Fruit fly (Drosophila melanogaster): ENCODE data around the gene CG31637.

CG31637 gene

dm6 chr2L:6457583-6457982, 40.9 kb upstream of the CG31637 start:
- TF ChIP-seq Mnt (GFP tag; optimal IDR thresholded peaks at IDR 0.05) (peak; percentile 2), cic (GFP tag; optimal IDR thresholded peaks at IDR 0.05) (no peak)

dm6 chr2L:6461497-6461896, 37.0 kb upstream of the CG31637 start:
- TF ChIP-seq cic (GFP tag; optimal IDR thresholded peaks at IDR 0.05) = no peak
- TF ChIP-seq toe (GFP tag; optimal IDR thresholded peaks at IDR 0.05) = no peak
- TF ChIP-seq kay (GFP tag; ENCODE audit: borderline replicate concordance) = peak; percentile 38
- TF ChIP-seq Hr96 (GFP tag; optimal IDR thresholded peaks at IDR 0.05) = no peak

DNA sequence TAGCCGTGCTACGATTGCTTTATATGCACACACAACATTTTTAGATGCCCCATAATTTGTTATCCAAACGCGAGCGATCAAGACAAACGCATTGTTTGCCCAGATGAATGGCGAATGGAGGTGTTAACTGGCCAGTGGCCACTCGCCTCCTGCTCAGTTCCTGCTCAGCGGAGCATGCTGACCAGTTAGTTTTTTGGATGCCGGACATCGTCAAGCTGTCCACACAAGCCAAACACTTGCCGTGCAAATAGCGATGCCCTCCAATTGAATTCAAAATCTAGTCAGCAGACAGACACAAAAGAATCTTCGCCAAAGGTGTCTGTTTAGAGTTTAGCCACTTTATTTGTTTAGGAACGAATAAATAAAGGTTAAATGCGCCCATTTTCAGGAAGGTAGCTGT, 36.2 kb upstream of the CG31637 start:
- TF ChIP-seq cnc (optimal IDR thresholded peaks at IDR 0.05) (no peak), CG11617 (GFP tag; optimal IDR thresholded peaks at IDR 0.05) (no peak), Hr96 (GFP tag; optimal IDR thresholded peaks at IDR 0.05) (no peak), bab1 (GFP tag; optimal IDR thresholded peaks at IDR 0.05) (no peak), Crg-1 (GFP tag; optimal IDR thresholded peaks at IDR 0.05) (no peak), Mnt (GFP tag; optimal IDR thresholded peaks at IDR 0.05) (no peak), CG7101 (tag; optimal IDR thresholded peaks at IDR 0.05) (no peak), CG1620 (GFP tag; optimal IDR thresholded peaks at IDR 0.05) (no peak)

dm6 chr2L:6463392-6463791, 35.1 kb upstream of the CG31637 start:
- TF ChIP-seq CG14711 (tag; optimal IDR thresholded peaks at IDR 0.05) = no peak
- no peak for TF ChIP-seq CG12768 (GFP tag; optimal IDR thresholded peaks at IDR 0.05)
- no peak for TF ChIP-seq CG33017 (tag; optimal IDR thresholded peaks at IDR 0.05)
- no peak for TF ChIP-seq Clk (GFP tag; optimal IDR thresholded peaks at IDR 0.05)
- TF ChIP-seq CG7045 (GFP tag; optimal IDR thresholded peaks at IDR 0.05) = no peak
- no peak for TF ChIP-seq toe (GFP tag; optimal IDR thresholded peaks at IDR 0.05)
- TF ChIP-seq cnc (optimal IDR thresholded peaks at IDR 0.05) = no peak
- no peak for TF ChIP-seq Crg-1 (GFP tag; optimal IDR thresholded peaks at IDR 0.05)
- no peak for TF ChIP-seq CG7101 (tag; optimal IDR thresholded peaks at IDR 0.05)
- TF ChIP-seq CG5204 (GFP tag; optimal IDR thresholded peaks at IDR 0.05) = no peak
- TF ChIP-seq cic (GFP tag; optimal IDR thresholded peaks at IDR 0.05) = no peak
- TF ChIP-seq CG1620 (GFP tag; optimal IDR thresholded peaks at IDR 0.05) = no peak
- no peak for TF ChIP-seq pad (GFP tag; optimal IDR thresholded peaks at IDR 0.05)
- TF ChIP-seq kay (GFP tag; ENCODE audit: borderline replicate concordance) = no peak
- TF ChIP-seq CG11617 (GFP tag; optimal IDR thresholded peaks at IDR 0.05) = no peak

DNA sequence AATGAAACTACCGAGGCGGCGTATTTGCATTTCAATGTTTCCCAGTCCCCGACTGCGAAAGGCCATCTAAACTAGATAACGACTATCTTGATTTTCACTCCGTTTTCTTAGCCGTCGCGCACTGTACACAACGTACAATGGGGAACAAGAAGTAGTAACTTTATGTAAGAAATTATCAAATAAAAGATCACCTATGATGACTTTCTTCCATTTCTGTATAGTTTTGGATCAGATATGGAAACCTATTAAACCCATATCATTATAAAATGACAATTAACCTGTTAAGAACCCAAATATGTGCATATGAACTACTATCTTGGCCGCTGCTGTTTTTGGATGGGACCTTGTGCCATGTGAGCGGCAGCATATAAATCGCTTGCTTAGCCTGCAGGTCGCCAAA, 34.2 kb upstream of the CG31637 start:
- no peak for TF ChIP-seq CG11617 (GFP tag; optimal IDR thresholded peaks at IDR 0.05)
- no peak for TF ChIP-seq Clk (GFP tag; optimal IDR thresholded peaks at IDR 0.05)
- TF ChIP-seq Mnt (GFP tag; optimal IDR thresholded peaks at IDR 0.05) = no peak
- no peak for TF ChIP-seq cnc (optimal IDR thresholded peaks at IDR 0.05)
- no peak for TF ChIP-seq tj (GFP tag; optimal IDR thresholded peaks at IDR 0.05)
- TF ChIP-seq ovo (GFP tag; optimal IDR thresholded peaks at IDR 0.05) = no peak
- TF ChIP-seq CG7045 (GFP tag; optimal IDR thresholded peaks at IDR 0.05) = no peak
- no peak for TF ChIP-seq toe (GFP tag; optimal IDR thresholded peaks at IDR 0.05)
- TF ChIP-seq CG33017 (tag; optimal IDR thresholded peaks at IDR 0.05) = no peak
- no peak for TF ChIP-seq cic (GFP tag; optimal IDR thresholded peaks at IDR 0.05)
- TF ChIP-seq CG12768 (GFP tag; optimal IDR thresholded peaks at IDR 0.05) = no peak
- TF ChIP-seq CG7101 (tag; optimal IDR thresholded peaks at IDR 0.05) = no peak
- TF ChIP-seq Crg-1 (GFP tag; optimal IDR thresholded peaks at IDR 0.05) = no peak
- TF ChIP-seq CG1620 (GFP tag; optimal IDR thresholded peaks at IDR 0.05) = no peak
- TF ChIP-seq bab1 (GFP tag; optimal IDR thresholded peaks at IDR 0.05) = no peak
- no peak for TF ChIP-seq CG14711 (tag; optimal IDR thresholded peaks at IDR 0.05)
- no peak for TF ChIP-seq Hr96 (GFP tag; optimal IDR thresholded peaks at IDR 0.05)
- no peak for TF ChIP-seq kay (GFP tag; ENCODE audit: borderline replicate concordance)
- TF ChIP-seq CG5204 (GFP tag; optimal IDR thresholded peaks at IDR 0.05) = no peak

DNA sequence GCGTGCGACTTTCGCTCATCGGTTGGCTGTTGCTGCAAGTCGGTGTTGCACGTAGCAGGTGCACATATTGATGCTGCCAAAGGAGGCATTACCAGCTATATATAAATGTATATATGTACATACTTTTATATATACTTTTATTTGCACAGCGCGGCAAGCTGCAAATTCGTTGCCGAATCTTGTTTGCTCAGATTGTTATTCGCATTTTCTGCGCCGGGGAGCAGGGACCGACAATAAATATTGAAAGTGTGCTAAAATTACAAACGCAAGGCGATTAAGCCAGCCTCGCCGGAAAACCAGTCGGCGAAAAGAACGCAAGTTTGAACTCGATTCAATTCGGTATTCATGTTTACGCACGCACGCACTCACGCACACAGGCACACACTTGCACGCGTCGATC, 33.7 kb upstream of the CG31637 start:
- TF ChIP-seq Hr96 (GFP tag; optimal IDR thresholded peaks at IDR 0.05) = no peak
- no peak for TF ChIP-seq tj (GFP tag; optimal IDR thresholded peaks at IDR 0.05)
- TF ChIP-seq bab1 (GFP tag; optimal IDR thresholded peaks at IDR 0.05) = no peak
- no peak for TF ChIP-seq CG12768 (GFP tag; optimal IDR thresholded peaks at IDR 0.05)
- no peak for TF ChIP-seq CG1620 (GFP tag; optimal IDR thresholded peaks at IDR 0.05)
- no peak for TF ChIP-seq toe (GFP tag; optimal IDR thresholded peaks at IDR 0.05)

DNA sequence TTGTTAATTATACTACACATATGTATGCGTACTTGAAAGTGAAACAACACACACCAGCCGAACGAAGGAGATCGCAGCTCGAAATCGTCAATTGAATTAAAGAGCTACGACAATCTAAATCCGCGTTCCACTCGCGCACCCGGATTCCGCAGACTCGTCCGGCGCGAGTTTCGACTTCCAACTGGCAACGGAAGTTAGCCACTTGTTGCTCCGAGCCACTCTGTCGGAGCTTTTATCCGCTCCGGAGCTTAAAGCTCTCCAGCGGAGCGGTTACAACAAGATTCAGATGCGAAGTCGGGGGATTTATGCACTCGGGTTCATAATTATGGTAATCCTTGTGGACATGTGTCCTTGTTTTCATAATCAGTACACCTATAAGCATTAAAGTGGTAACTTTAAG, 33.0 kb upstream of the CG31637 start, which contains the start of gene Rchy1:
Rchy1 (minus strand) TSS at position 173 of the 400 bp plus-strand sequence.
- TF ChIP-seq CG5204 (GFP tag; optimal IDR thresholded peaks at IDR 0.05) = no peak
- TF ChIP-seq cic (GFP tag; optimal IDR thresholded peaks at IDR 0.05) = peak; percentile 30
- TF ChIP-seq bab1 (GFP tag; optimal IDR thresholded peaks at IDR 0.05) = peak; percentile 53

DNA sequence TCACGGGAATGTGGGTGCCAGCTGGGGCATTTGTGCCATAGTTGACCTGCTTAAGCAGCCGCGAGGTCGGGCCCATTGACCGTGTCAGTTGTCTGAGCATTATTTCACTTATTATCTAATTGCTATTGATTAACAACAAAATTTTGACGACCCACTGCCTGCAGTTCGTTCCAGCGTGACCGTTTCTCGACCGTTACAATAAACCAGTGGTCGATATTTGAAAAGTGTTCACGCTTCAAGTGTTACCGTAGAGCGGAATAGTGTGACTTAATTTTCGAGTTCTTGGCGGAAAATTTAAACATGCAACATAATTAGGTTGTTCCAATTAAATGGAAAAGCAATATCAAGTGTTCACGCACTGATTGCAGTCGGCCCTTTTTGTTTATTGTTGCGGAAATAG, 30.9 kb upstream of the CG31637 start, which contains the start of gene HemK1:
HemK1 (minus strand) TSS at position 190 of the 400 bp plus-strand sequence.
- TF ChIP-seq bab1 (GFP tag; optimal IDR thresholded peaks at IDR 0.05) (peak; percentile 64), pad (GFP tag; optimal IDR thresholded peaks at IDR 0.05) (no peak), CG7101 (tag; optimal IDR thresholded peaks at IDR 0.05) (peak; percentile 37)
